Fruit fly (Drosophila melanogaster) whole organism, embryonic: ENCODE data around the gene PIG-L.

Experiments used
- Blimp-1 ChIP-seq: fragments of 200-800 bp; sonication (Bioruptor generic); optimal IDR thresholded peaks from 3 replicates; lab custom pipeline; 2018; ENCODE audit warnings: missing biosample characterization, missing genetic modification characterization, mild to moderate bottlenecking, moderate library complexity, missing genetic modification reagents
- CG1024 ChIP-seq: fragments of 200-800 bp; sonication (Bioruptor generic); IDR thresholded peaks from 2 replicates; pipeline ENCODE4 v1.3.6; 2022; ENCODE audit warnings: missing biosample characterization, missing genetic modification characterization
- CG10274 ChIP-seq: fragments of 200-800 bp; sonication (Bioruptor generic); optimal IDR thresholded peaks from 3 replicates; lab custom pipeline; 2017; ENCODE audit warnings: missing biosample characterization, mild to moderate bottlenecking, missing genetic modification characterization
- CG13123 ChIP-seq: fragments of 200-800 bp; sonication (Bioruptor generic); optimal IDR thresholded peaks from 2 replicates; lab custom pipeline; 2016; ENCODE audit warnings: missing biosample characterization, missing genetic modification characterization
- CG13424 ChIP-seq: fragments of 200-800 bp; sonication (Bioruptor generic); optimal IDR thresholded peaks from 2 replicates; lab custom pipeline; 2019; ENCODE audit warnings: missing biosample characterization, mild to moderate bottlenecking, missing genetic modification characterization, moderate library complexity
- CG1603 ChIP-seq: fragments of 200-800 bp; sonication (Bioruptor generic); optimal IDR thresholded peaks from 2 replicates; lab custom pipeline; 2019; ENCODE audit warnings: missing biosample characterization, mild to moderate bottlenecking, missing genetic modification characterization, moderate library complexity
- CG17385 ChIP-seq: fragments of 200-800 bp; sonication (Bioruptor generic); optimal IDR thresholded peaks from 3 replicates; lab custom pipeline; 2018; ENCODE audit warnings: missing biosample characterization, mild to moderate bottlenecking, missing genetic modification characterization
- CG2199 ChIP-seq: fragments of 200-800 bp; sonication (Bioruptor generic); IDR thresholded peaks from 3 replicates; pipeline ENCODE4 v1.3.6; 2022; ENCODE audit warnings: missing biosample characterization, missing genetic modification characterization
- CG31365 ChIP-seq: fragments of 200-800 bp; sonication (Bioruptor generic); optimal IDR thresholded peaks from 2 replicates; lab custom pipeline; 2018; ENCODE audit warnings: missing biosample characterization, mild to moderate bottlenecking, missing genetic modification characterization
- CG3281 ChIP-seq: fragments of 200-800 bp; sonication (Bioruptor generic); optimal IDR thresholded peaks from 3 replicates; lab custom pipeline; 2017; ENCODE audit warnings: missing biosample characterization, mild to moderate bottlenecking, missing genetic modification characterization
- CG3407 ChIP-seq: fragments of 200-800 bp; sonication (Bioruptor generic); optimal IDR thresholded peaks from 2 replicates; lab custom pipeline; 2018; ENCODE audit warnings: missing biosample characterization, mild to moderate bottlenecking, missing genetic modification characterization
- CG3726 ChIP-seq: fragments of 200-800 bp; sonication (Bioruptor generic); IDR thresholded peaks from 3 replicates; pipeline ENCODE4, ENCODE4 v1.3.6; 2022; ENCODE audit warnings: missing biosample characterization, missing genetic modification characterization
- CG6272 ChIP-seq: fragments of 200-800 bp; sonication (Bioruptor generic); IDR thresholded peaks from 2 replicates; pipeline ENCODE4 v1.3.6; 2022; ENCODE audit warnings: missing biosample characterization, missing genetic modification characterization
- CG7357 ChIP-seq: fragments of 200-800 bp; sonication (Bioruptor generic); IDR thresholded peaks from 3 replicates; pipeline ENCODE4 v1.3.6; 2022; ENCODE audit warnings: missing biosample characterization, missing genetic modification characterization
- CG7372 ChIP-seq: fragments of 200-800 bp; sonication (Bioruptor generic); IDR thresholded peaks from 2 replicates; pipeline ENCODE4 v1.3.6; 2022; ENCODE audit warnings: missing biosample characterization, missing genetic modification characterization
- CG7745 ChIP-seq: fragments of 200-800 bp; sonication (Bioruptor generic); optimal IDR thresholded peaks from 2 replicates; lab custom pipeline; 2018; ENCODE audit warnings: missing biosample characterization, mild to moderate bottlenecking, missing genetic modification characterization, moderate library complexity
- CG7987 ChIP-seq: fragments of 200-800 bp; sonication (Bioruptor generic); optimal IDR thresholded peaks from 2 replicates; lab custom pipeline; 2018; ENCODE audit warnings: missing biosample characterization, mild to moderate bottlenecking, missing genetic modification characterization, moderate library complexity
- CG8290 ChIP-seq, 3 experiments: fragments of 200-800 bp; sonication (Bioruptor generic); optimal IDR thresholded peaks; 2 replicates each; lab custom pipeline; 2016 to 2019; ENCODE audit warnings: missing biosample characterization in 3 of 3, missing genetic modification characterization in 3 of 3, mild to moderate bottlenecking in 2 of 3, moderate library complexity in 1 of 3
- CG8359 ChIP-seq: fragments of 200-800 bp; sonication (Bioruptor generic); optimal IDR thresholded peaks from 2 replicates; lab custom pipeline; 2017; ENCODE audit warnings: missing biosample characterization, mild to moderate bottlenecking, missing genetic modification characterization, borderline replicate concordance
- CTCF ChIP-seq: fragments of 200-800 bp; sonication (Bioruptor generic); optimal IDR thresholded peaks from 2 replicates; lab custom pipeline; 2017; ENCODE audit warnings: missing biosample characterization, mild to moderate bottlenecking, missing genetic modification characterization, moderate library complexity
- Fer3 ChIP-seq: fragments of 200-800 bp; sonication (Bioruptor generic); optimal IDR thresholded peaks from 2 replicates; lab custom pipeline; 2018; ENCODE audit warnings: missing biosample characterization, mild to moderate bottlenecking, missing genetic modification characterization, moderate library complexity
- HmgZ ChIP-seq: fragments of 200-800 bp; sonication (Bioruptor generic); optimal IDR thresholded peaks from 2 replicates; lab custom pipeline; 2018; ENCODE audit warnings: missing biosample characterization, mild to moderate bottlenecking, missing genetic modification characterization
- Hr78 ChIP-seq, 2 experiments: fragments of 200-800 bp in 1 of 2; fragments of >200 bp in 1 of 2; sonication (Bioruptor generic) in 1 of 2; optimal IDR thresholded peaks; 2 replicates each; lab custom pipeline; 2017 to 2019; ENCODE audit warnings: missing biosample characterization in 2 of 2, missing genetic modification characterization in 2 of 2, mild to moderate bottlenecking in 1 of 2, moderate library complexity in 1 of 2
- Sox102F ChIP-seq: fragments of 200-800 bp; sonication (Bioruptor generic); optimal IDR thresholded peaks from 2 replicates; lab custom pipeline; 2018; ENCODE audit warnings: missing biosample characterization, mild to moderate bottlenecking, missing genetic modification characterization, moderate library complexity
- Spps ChIP-seq: fragments of 200-800 bp; sonication (Bioruptor generic); optimal IDR thresholded peaks from 2 replicates; lab custom pipeline; 2018; ENCODE audit warnings: missing biosample characterization, mild to moderate bottlenecking, missing genetic modification characterization
- cad ChIP-seq: fragments of >200 bp; optimal IDR thresholded peaks from 2 replicates; lab custom pipeline; 2017; ENCODE audit warnings: missing biosample characterization, missing genetic modification characterization
- chif ChIP-seq, 2 experiments: fragments of 200-800 bp; sonication (Bioruptor generic); optimal IDR thresholded peaks; 3 replicates each; lab custom pipeline; 2016; ENCODE audit warnings: missing biosample characterization in 2 of 2, missing genetic modification characterization in 2 of 2
- corto ChIP-seq: fragments of 200-800 bp; sonication (Bioruptor generic); optimal IDR thresholded peaks from 2 replicates; lab custom pipeline; 2016; ENCODE audit warnings: missing biosample characterization, mild to moderate bottlenecking, missing genetic modification characterization, moderate library complexity
- disco-r ChIP-seq: fragments of 200-800 bp; sonication (Bioruptor generic); optimal IDR thresholded peaks from 2 replicates; lab custom pipeline; 2016; ENCODE audit warnings: missing biosample characterization, missing genetic modification characterization
- eve ChIP-seq, 2 experiments: fragments of >200 bp; optimal IDR thresholded peaks; 2 replicates each; lab custom pipeline; 2017; ENCODE audit warnings: missing biosample characterization in 2 of 2, missing genetic modification characterization in 2 of 2
- gce ChIP-seq: fragments of 200-800 bp; sonication (Bioruptor generic); IDR thresholded peaks from 3 replicates; pipeline ENCODE4 v1.3.6; 2022; ENCODE audit warnings: missing biosample characterization, missing genetic modification characterization
- grau ChIP-seq: fragments of 200-800 bp; optimal IDR thresholded peaks from 3 replicates; lab custom pipeline; 2019; ENCODE audit warnings: missing biosample characterization, mild to moderate bottlenecking, missing genetic modification characterization, moderate library complexity
- gt ChIP-seq: fragments of 200-800 bp; sonication (Bioruptor generic); IDR thresholded peaks from 2 replicates; pipeline ENCODE4 v1.3.6; 2022; ENCODE audit warnings: missing biosample characterization, missing genetic modification characterization
- hkb ChIP-seq, 2 experiments: fragments of 200-800 bp in 1 of 2; fragments of >200 bp in 1 of 2; sonication (Bioruptor generic) in 1 of 2; IDR thresholded peaks in 1 of 2; optimal IDR thresholded peaks in 1 of 2; 2 replicates each; pipeline versions ENCODE4 v1.3.6 to Lab custom; 2017 to 2022; ENCODE audit warnings: missing biosample characterization in 1 of 2, missing genetic modification characterization in 1 of 2
- mld ChIP-seq: fragments of 200-800 bp; sonication (Bioruptor generic); IDR thresholded peaks from 3 replicates; pipeline ENCODE4 v1.3.6; 2022; ENCODE audit warnings: missing biosample characterization, missing genetic modification characterization; ENCODE audit not compliant: partially characterized antibody
- odd ChIP-seq: fragments of 200-800 bp; sonication (Bioruptor generic); optimal IDR thresholded peaks from 2 replicates; lab custom pipeline; 2017; ENCODE audit warnings: missing biosample characterization, mild to moderate bottlenecking, missing genetic modification characterization
- row ChIP-seq: fragments of 200-800 bp; sonication (Bioruptor generic); IDR thresholded peaks from 3 replicates; pipeline ENCODE4 v1.3.6; 2022; ENCODE audit warnings: missing biosample characterization, missing genetic modification characterization
- sc ChIP-seq, 3 experiments: fragments of >200 bp in 2 of 3; fragments of 200-800 bp in 1 of 3; sonication (Bioruptor generic) in 1 of 3; optimal IDR thresholded peaks; 2 replicates in 2 of 3; 3 replicates in 1 of 3; lab custom pipeline; 2017; ENCODE audit warnings: mild to moderate bottlenecking in 1 of 3, missing biosample characterization in 1 of 3, missing genetic modification characterization in 1 of 3, missing genetic modification reagents in 1 of 3
- scrt ChIP-seq: fragments of 200-800 bp; sonication (Bioruptor generic); optimal IDR thresholded peaks from 2 replicates; lab custom pipeline; 2018; ENCODE audit warnings: missing biosample characterization, mild to moderate bottlenecking, missing genetic modification characterization, moderate library complexity
- seq ChIP-seq: fragments of 200-800 bp; sonication (Bioruptor generic); IDR thresholded peaks from 2 replicates; pipeline ENCODE4 v1.3.6; 2022; ENCODE audit warnings: missing biosample characterization, missing genetic modification characterization
- so ChIP-seq: fragments of 200-800 bp; sonication (Bioruptor generic); IDR thresholded peaks from 3 replicates; pipeline ENCODE4 v1.3.6; 2022; ENCODE audit warnings: missing biosample characterization, missing genetic modification characterization
- tio ChIP-seq: fragments of 200-800 bp; sonication (Bioruptor generic); optimal IDR thresholded peaks from 2 replicates; lab custom pipeline; 2017; ENCODE audit warnings: missing biosample characterization, missing genetic modification characterization, inconsistent platforms
- vnd ChIP-seq: fragments of 200-800 bp; sonication (Bioruptor generic); IDR thresholded peaks from 3 replicates; pipeline ENCODE4 v1.3.6; 2022; ENCODE audit warnings: missing biosample characterization, missing genetic modification characterization; ENCODE audit not compliant: partially characterized antibody
- wek ChIP-seq: fragments of 200-800 bp; sonication (Bioruptor generic); optimal IDR thresholded peaks from 3 replicates; lab custom pipeline; 2018; ENCODE audit warnings: missing biosample characterization, mild to moderate bottlenecking, missing genetic modification characterization, moderate library complexity

Gene PIG-L

dm6 chr3R:19998418-19998817 lies 22.7 kb downstream of the PIG-L start (continued):
- peak; percentile 50; the same call in 1 of the 2 replicates for TF ChIP-seq CG6272 (GFP tag; lab: Robert Waterston, UW)
- no peak for TF ChIP-seq sc (optimal IDR thresholded peaks at IDR 0.05; lab: Kevin White, UChicago)
- TF ChIP-seq sc (GFP tag; optimal IDR thresholded peaks at IDR 0.05; lab: Kevin White, UChicago) = peak; percentile 70
- 0 out of 2 replicates have a peak, but pooled peaks have one; percentile 10 for TF ChIP-seq gt (GFP tag; lab: Robert Waterston, UW)
- peak; percentile 38 for TF ChIP-seq CG8359 (GFP tag; lab: Kevin White, UChicago)
- TF ChIP-seq HmgZ (tag; lab: Kevin White, UChicago) = peak; percentile 16
- peak in 1 of 2 experiments; percentile 87 for TF ChIP-seq eve (GFP tag; optimal IDR thresholded peaks at IDR 0.05; lab: Kevin White, UChicago)
- TF ChIP-seq CG31365 = no peak
- TF ChIP-seq wek = peak; percentile 62
- TF ChIP-seq corto (GFP tag; lab: Kevin White, UChicago) = no peak
- TF ChIP-seq CG10274 = peak; percentile 4
- peak; percentile 86 for TF ChIP-seq Blimp-1 (GFP tag; lab: Kevin White, UChicago)
- peak; percentile 77; the same call in 1 of the 3 replicates for TF ChIP-seq CG2199 (GFP tag; lab: Robert Waterston, UW)
- peak; percentile 66 for TF ChIP-seq CG17385 (GFP tag; lab: Kevin White, UChicago)
- peak; percentile 53 for TF ChIP-seq odd (GFP tag; lab: Kevin White, UChicago)
- no peak for TF ChIP-seq cad (GFP tag; lab: Kevin White, UChicago)
- 0 out of 3 replicates have a peak, but pooled peaks have one; percentile 46 for TF ChIP-seq gce (GFP tag; lab: Robert Waterston, UW)
- TF ChIP-seq disco-r (GFP tag; lab: Kevin White, UChicago) = no peak
- peak; percentile 28 for TF ChIP-seq CG13123 (GFP tag; lab: Kevin White, UChicago)
- TF ChIP-seq CTCF = peak; percentile 33
- TF ChIP-seq CG1603 = peak; percentile 85
- TF ChIP-seq CG7372 (GFP tag; lab: Robert Waterston, UW) = peak; percentile 47; the same call in 1 of the 2 replicates
- TF ChIP-seq CG3281 (GFP tag; lab: Kevin White, UChicago) = peak; percentile 14
- peak; percentile 60 for TF ChIP-seq Fer3 (tag; lab: Kevin White, UChicago)
- TF ChIP-seq scrt (GFP tag; lab: Kevin White, UChicago) = peak; percentile 13
- no peak for TF ChIP-seq CG1024
- peak; percentile 50 for TF ChIP-seq tio (GFP tag; lab: Kevin White, UChicago)
- no peak for TF ChIP-seq vnd (GFP tag; lab: Robert Waterston, UW)
- no peak for TF ChIP-seq hkb (optimal IDR thresholded peaks at IDR 0.05; lab: Kevin White, UChicago)
- TF ChIP-seq hkb (GFP tag; IDR thresholded peaks at IDR 0.05; lab: Robert Waterston, UW) = peak; percentile 68
- peak; percentile 95 for TF ChIP-seq grau (tag; lab: Kevin White, UChicago)
- TF ChIP-seq CG8290 (GFP tag; optimal IDR thresholded peaks at IDR 0.05; lab: Kevin White, UChicago) = peak; percentile 53
- TF ChIP-seq CG8290 (tag; optimal IDR thresholded peaks at IDR 0.05; lab: Kevin White, UChicago) = peak in 1 of 2 experiments; percentile 50
- peak in 1 of 2 experiments; percentile 40 for TF ChIP-seq Hr78 (GFP tag; optimal IDR thresholded peaks at IDR 0.05; lab: Kevin White, UChicago)
- peak; percentile 88 for TF ChIP-seq Sox102F (GFP tag; lab: Kevin White, UChicago)
- no peak for TF ChIP-seq mld
- TF ChIP-seq CG13424 = peak; percentile 74
- TF ChIP-seq so (GFP tag; lab: Robert Waterston, UW) = peak; percentile 74
- no peak for TF ChIP-seq CG7745 (tag; lab: Kevin White, UChicago)
- peak; percentile 69; the same call in 2 of the 3 replicates for TF ChIP-seq CG3726
- TF ChIP-seq row = peak; percentile 82
- TF ChIP-seq CG7357 (GFP tag; lab: Robert Waterston, UW) = peak; percentile 52; the same call in 1 of the 3 replicates
- TF ChIP-seq seq (GFP tag; lab: Robert Waterston, UW) = no peak
- peak; percentile 3 for TF ChIP-seq CG7987 (GFP tag; lab: Kevin White, UChicago)
- peak; percentile 82 to 87 for TF ChIP-seq chif (GFP tag; optimal IDR thresholded peaks at IDR 0.05; lab: Kevin White, UChicago)
- TF ChIP-seq CG3407 (GFP tag; lab: Kevin White, UChicago) = peak; percentile 73
- peak; percentile 75 for TF ChIP-seq Spps (tag; lab: Kevin White, UChicago)
